Worm (Caenorhabditis elegans) whole organism, L3 larva: ENCODE measurements around the gene psf-1.

Experiments
- R02D3.7 ChIP-seq: fragments of 150-350 bp; optimal IDR thresholded peaks from 2 replicates; lab custom pipeline; 2014; ENCODE audit warnings: missing biosample characterization, missing genetic modification characterization
- aly-2 ChIP-seq: fragments of 150-350 bp; optimal IDR thresholded peaks from 2 replicates; lab custom pipeline; 2014; ENCODE audit warnings: missing biosample characterization, missing genetic modification characterization
- ama-1 ChIP-seq: fragments of 150-350 bp; optimal IDR thresholded peaks from 2 replicates; lab custom pipeline; 2018
- ceh-16 ChIP-seq: sonication (generic microtip); optimal IDR thresholded peaks from 2 replicates; lab custom pipeline; 2017; ENCODE audit warnings: missing biosample characterization, missing genetic modification characterization
- ceh-28 ChIP-seq: fragments of 150-350 bp; optimal IDR thresholded peaks from 2 replicates; lab custom pipeline; 2014; ENCODE audit warnings: missing biosample characterization, missing genetic modification reagents, missing genetic modification characterization
- ceh-82 ChIP-seq: fragments of 150-350 bp; optimal IDR thresholded peaks from 2 replicates; lab custom pipeline; 2014; ENCODE audit warnings: missing biosample characterization, missing genetic modification characterization
- ceh-9 ChIP-seq: sonication (generic microtip); optimal IDR thresholded peaks from 2 replicates; lab custom pipeline; 2018; ENCODE audit warnings: missing biosample characterization, missing genetic modification characterization
- daf-12 ChIP-seq: fragments of 150-350 bp; optimal IDR thresholded peaks from 2 replicates; lab custom pipeline; 2014; ENCODE audit warnings: missing biosample characterization, missing genetic modification reagents, missing genetic modification characterization
- elt-1 ChIP-seq: fragments of 150-350 bp; optimal IDR thresholded peaks from 2 replicates; lab custom pipeline; 2014; ENCODE audit warnings: missing biosample characterization, missing genetic modification characterization
- elt-2 ChIP-seq: sonication (generic microtip); optimal IDR thresholded peaks from 2 replicates; lab custom pipeline; 2016; ENCODE audit warnings: missing genetic modification reagents, mild to moderate bottlenecking, missing genetic modification characterization, missing compliant biosample characterization
- elt-3 ChIP-seq, 3 experiments: fragments of 150-350 bp in 1 of 3; sonication (generic microtip) in 2 of 3; optimal IDR thresholded peaks; 2 replicates in 2 of 3; 4 replicates in 1 of 3; lab custom pipeline; 2014 to 2017; ENCODE audit warnings: missing biosample characterization in 3 of 3, missing genetic modification characterization in 3 of 3
- eor-1 ChIP-seq, 2 experiments: fragments of 150-350 bp; optimal IDR thresholded peaks; 2 replicates each; lab custom pipeline; 2014 to 2018; ENCODE audit warnings: missing biosample characterization in 2 of 2, missing genetic modification characterization in 2 of 2
- fkh-10 ChIP-seq: sonication (generic microtip); optimal IDR thresholded peaks from 2 replicates; lab custom pipeline; 2017; ENCODE audit warnings: missing biosample characterization, missing genetic modification reagents, missing genetic modification characterization
- fos-1 ChIP-seq: fragments of 150-350 bp; optimal IDR thresholded peaks from 2 replicates; lab custom pipeline; 2014; ENCODE audit warnings: missing biosample characterization, missing genetic modification characterization
- hmg-11 ChIP-seq: sonication (generic microtip); optimal IDR thresholded peaks from 2 replicates; lab custom pipeline; 2016; ENCODE audit warnings: missing genetic modification characterization, missing compliant biosample characterization
- jun-1 ChIP-seq: fragments of 150-350 bp; optimal IDR thresholded peaks from 2 replicates; lab custom pipeline; 2014; ENCODE audit warnings: missing biosample characterization, missing genetic modification reagents, missing genetic modification characterization
- lin-39 ChIP-seq: fragments of 150-350 bp; optimal IDR thresholded peaks from 2 replicates; lab custom pipeline; 2018; ENCODE audit warnings: missing biosample characterization, missing genetic modification reagents, missing genetic modification characterization
- mdl-1 ChIP-seq: fragments of 150-350 bp; optimal IDR thresholded peaks from 2 replicates; lab custom pipeline; 2014; ENCODE audit warnings: missing biosample characterization, missing genetic modification characterization
- mml-1 ChIP-seq: fragments of 150-350 bp; sonication (generic microtip); optimal IDR thresholded peaks from 3 replicates; lab custom pipeline; 2014; ENCODE audit warnings: missing biosample characterization, missing genetic modification characterization
- nfya-1 ChIP-seq: sonication (generic microtip); optimal IDR thresholded peaks from 2 replicates; lab custom pipeline; 2017; ENCODE audit warnings: missing genetic modification characterization, mild to moderate bottlenecking, missing compliant biosample characterization, antibody characterized with exemption, moderate library complexity; ENCODE audit not compliant: insufficient read depth
- nhr-23 ChIP-seq: fragments of 150-350 bp; optimal IDR thresholded peaks from 2 replicates; lab custom pipeline; 2014; ENCODE audit warnings: missing biosample characterization, missing genetic modification reagents, missing genetic modification characterization
- nhr-25 ChIP-seq: sonication (generic microtip); optimal IDR thresholded peaks from 2 replicates; lab custom pipeline; 2017; ENCODE audit warnings: missing biosample characterization, missing genetic modification characterization
- nhr-28 ChIP-seq: fragments of 150-350 bp; optimal IDR thresholded peaks from 2 replicates; lab custom pipeline; 2014; ENCODE audit warnings: missing biosample characterization, missing genetic modification characterization
- nhr-67 ChIP-seq: fragments of 150-350 bp; optimal IDR thresholded peaks from 2 replicates; lab custom pipeline; 2014; ENCODE audit warnings: missing biosample characterization, missing genetic modification characterization
- nhr-77 ChIP-seq: fragments of 150-350 bp; optimal IDR thresholded peaks from 2 replicates; lab custom pipeline; 2014; ENCODE audit warnings: missing biosample characterization, missing genetic modification characterization
- pha-4 ChIP-seq: fragments of 150-350 bp; optimal IDR thresholded peaks from 2 replicates; lab custom pipeline; 2014; ENCODE audit warnings: missing biosample characterization, missing genetic modification reagents, missing genetic modification characterization
- pqm-1 ChIP-seq: fragments of 150-350 bp; optimal IDR thresholded peaks from 2 replicates; lab custom pipeline; 2017; ENCODE audit warnings: missing biosample characterization, missing genetic modification characterization, inconsistent platforms
- sea-2 ChIP-seq: fragments of 150-350 bp; sonication (generic microtip); optimal IDR thresholded peaks from 4 replicates; lab custom pipeline; 2014; ENCODE audit warnings: missing biosample characterization, missing genetic modification reagents, missing genetic modification characterization
- skn-1 ChIP-seq: fragments of 150-350 bp; optimal IDR thresholded peaks from 2 replicates; lab custom pipeline; 2014; ENCODE audit warnings: missing biosample characterization, missing genetic modification characterization
- snpc-4 ChIP-seq: fragments of 150-350 bp; optimal IDR thresholded peaks from 2 replicates; lab custom pipeline; 2014; ENCODE audit warnings: missing biosample characterization, missing genetic modification characterization
- tbx-2 ChIP-seq: sonication (generic microtip); optimal IDR thresholded peaks from 2 replicates; lab custom pipeline; 2016; ENCODE audit warnings: mild to moderate bottlenecking, missing genetic modification characterization, missing compliant biosample characterization
- unc-39 ChIP-seq: sonication (generic microtip); optimal IDR thresholded peaks from 4 replicates; lab custom pipeline; 2017; ENCODE audit warnings: missing biosample characterization, missing genetic modification characterization
- unc-62 ChIP-seq: fragments of 150-350 bp; sonication (generic microtip); optimal IDR thresholded peaks from 4 replicates; lab custom pipeline; 2014; ENCODE audit warnings: missing biosample characterization, missing genetic modification reagents, missing genetic modification characterization
- zag-1 ChIP-seq: fragments of 150-350 bp; optimal IDR thresholded peaks from 2 replicates; lab custom pipeline; 2014; ENCODE audit warnings: missing biosample characterization, missing genetic modification characterization
- ztf-11 ChIP-seq: fragments of 150-350 bp; optimal IDR thresholded peaks from 2 replicates; lab custom pipeline; 2014; ENCODE audit warnings: missing biosample characterization, missing genetic modification characterization
- ztf-4 ChIP-seq: fragments of 150-350 bp; optimal IDR thresholded peaks from 2 replicates; lab custom pipeline; 2014; ENCODE audit warnings: missing biosample characterization, missing genetic modification characterization

psf-1 gene

ce11 chrII:9960127-9960526 lies 8.3 kb upstream of the psf-1 start:
- TF ChIP-seq ztf-11 (tag; lab: Kevin White, UChicago) (no peak), nfya-1 (tag; lab: Kevin White, UChicago) (peak; percentile 38)

ce11 chrII:9963808-9964207 lies 4.7 kb upstream of the psf-1 start:
- TF ChIP-seq fos-1 (no peak), elt-2 (peak; percentile 31)

ce11 chrII:9965325-9965724 lies 3.1 kb upstream of the psf-1 start:
- no peak for TF ChIP-seq daf-12 (tag; lab: Kevin White, UChicago)
- TF ChIP-seq tbx-2 (tag; lab: Kevin White, UChicago): peak; percentile 86
- no peak for TF ChIP-seq R02D3.7
- TF ChIP-seq hmg-11: no peak
- no peak for TF ChIP-seq nhr-67
- peak; percentile 56 for TF ChIP-seq pqm-1 (tag; lab: Kevin White, UChicago)

DNA sequence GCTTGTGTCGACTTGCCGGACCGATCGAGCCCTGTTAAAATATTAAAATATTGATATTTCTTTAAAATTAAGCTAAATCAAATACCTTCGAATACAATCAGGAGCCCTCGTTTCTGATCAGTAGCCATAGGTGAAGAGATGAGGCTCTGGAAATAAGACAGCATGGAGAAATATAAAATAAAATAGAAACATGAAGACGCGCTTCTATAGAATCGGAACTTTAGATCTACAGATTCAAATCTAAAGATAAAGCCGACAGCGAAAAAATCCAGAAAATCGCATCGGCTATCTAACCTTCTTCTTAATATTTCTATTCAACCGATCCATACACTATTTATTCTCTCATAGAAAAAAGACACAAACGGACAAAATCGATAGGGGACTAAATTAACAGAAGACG lies 1.5 kb upstream of the psf-1 start, which contains the start of gene dtmk-1:
dtmk-1 (minus strand) TSS at position 146 of the 400 bp plus-strand sequence.
- peak; percentile 25 for TF ChIP-seq nhr-23 (tag; lab: Kevin White, UChicago)
- TF ChIP-seq fkh-10 (GFP tag; lab: Kevin White, UChicago): no peak
- no peak for TF ChIP-seq nhr-67
- TF ChIP-seq unc-39 (tag; lab: Kevin White, UChicago): no peak
- peak; percentile 62 for TF ChIP-seq elt-1 (tag; lab: Kevin White, UChicago)
- no peak for TF ChIP-seq nhr-25 (tag; lab: Kevin White, UChicago)
- no peak for TF ChIP-seq jun-1 (tag; lab: Kevin White, UChicago)
- TF ChIP-seq aly-2 (tag; lab: Kevin White, UChicago): no peak
- no peak for TF ChIP-seq R02D3.7
- TF ChIP-seq hmg-11: no peak
- no peak for TF ChIP-seq eor-1 (tag; optimal IDR thresholded peaks at IDR 0.05; lab: Kevin White, UChicago)
- no peak for TF ChIP-seq nfya-1 (tag; lab: Kevin White, UChicago)

ce11 chrII:9970438-9971092 lies 2.1 kb downstream of the psf-1 start, which contains the start of gene R53.5:
Gene R53.5, minus strand, starts transcription at chrII:9970488.
- no peak for TF ChIP-seq ama-1 (lab: Kevin White, UChicago)
- TF ChIP-seq sea-2 (GFP tag; lab: Kevin White, UChicago): no peak
- TF ChIP-seq pqm-1 (tag; lab: Kevin White, UChicago): peak; percentile 61
- TF ChIP-seq hmg-11: no peak
- no peak for TF ChIP-seq ztf-11 (tag; lab: Kevin White, UChicago)
- TF ChIP-seq ztf-4 (tag; lab: Kevin White, UChicago): no peak
- no peak for TF ChIP-seq nhr-28 (tag; lab: Kevin White, UChicago)
- TF ChIP-seq pha-4: peak; percentile 83
- TF ChIP-seq lin-39: no peak
- TF ChIP-seq mdl-1 (tag; lab: Kevin White, UChicago): no peak
- no peak for TF ChIP-seq ceh-28 (tag; lab: Kevin White, UChicago)
- TF ChIP-seq ceh-16: no peak
- TF ChIP-seq elt-2: peak; percentile 27
- TF ChIP-seq nhr-77 (tag; lab: Kevin White, UChicago): no peak
- TF ChIP-seq zag-1 (tag; lab: Kevin White, UChicago): no peak
- no peak for TF ChIP-seq elt-1 (tag; lab: Kevin White, UChicago)
- no peak for TF ChIP-seq unc-62 (GFP tag; lab: Kevin White, UChicago)
- no peak for TF ChIP-seq aly-2 (tag; lab: Kevin White, UChicago)
- no peak for TF ChIP-seq snpc-4 (tag; lab: Kevin White, UChicago)
- no peak for TF ChIP-seq unc-39 (tag; lab: Kevin White, UChicago)
- no peak for TF ChIP-seq ceh-9 (tag; lab: Kevin White, UChicago)
- no peak for TF ChIP-seq skn-1 (tag; lab: Kevin White, UChicago)
- TF ChIP-seq elt-3 (tag; optimal IDR thresholded peaks at IDR 0.05; lab: Kevin White, UChicago): no peak
- no peak for TF ChIP-seq jun-1 (tag; lab: Kevin White, UChicago)
- TF ChIP-seq mml-1: no peak
- TF ChIP-seq ceh-82 (tag; lab: Kevin White, UChicago): no peak
- TF ChIP-seq R02D3.7: no peak
